Fruit fly (Drosophila melanogaster): ENCODE data around the gene CG11226.

- peak; percentile 74 for TF ChIP-seq Hr39 (GFP tag; optimal IDR thresholded peaks at IDR 0.05)
- peak; percentile 74 for TF ChIP-seq esn (GFP tag; optimal IDR thresholded peaks at IDR 0.05)
- TF ChIP-seq Sox15 (GFP tag; optimal IDR thresholded peaks at IDR 0.05), result peak; percentile 1
- peak; percentile 26 for TF ChIP-seq CG10669 (GFP tag; optimal IDR thresholded peaks at IDR 0.05)
These were observed 26.7 kb downstream of the CG11226 start, which contains the start of gene CG33169 for dm6 chr3L:22863367-22864078.

All from whole organism, prepupa.